Worm (Caenorhabditis elegans) whole organism, L4 larva: ENCODE results near the gene sod-4.
A peak's percentile ranks its signal among the peaks of the same experiment; 100 is the strongest.

Experiments used
- F10B5.3 ChIP-seq: sonication (generic microtip); optimal IDR thresholded peaks from 2 replicates; lab custom pipeline; 2016; ENCODE audit warnings: mild to moderate bottlenecking, missing genetic modification characterization, missing compliant biosample characterization
- F49E8.2 ChIP-seq: sonication (generic microtip); optimal IDR thresholded peaks from 2 replicates; lab custom pipeline; 2016; ENCODE audit warnings: missing compliant biosample characterization, mild to moderate bottlenecking, missing genetic modification characterization, borderline replicate concordance
- R02D3.7 ChIP-seq: fragments of 150-350 bp; sonication (generic microtip); optimal IDR thresholded peaks from 3 replicates; lab custom pipeline; 2014; ENCODE audit warnings: missing biosample characterization, missing genetic modification characterization
- Y5F2A.4 ChIP-seq: fragments of 200-800 bp; sonication (Bioruptor generic); optimal IDR thresholded peaks from 2 replicates; lab custom pipeline; 2018; ENCODE audit warnings: mild to moderate bottlenecking, missing genetic modification characterization, missing compliant biosample characterization
- aha-1 ChIP-seq: fragments of 150-350 bp; peaks from one replicate; lab custom pipeline; 2014; ENCODE audit warnings: missing biosample characterization, missing genetic modification characterization
- arid-1 ChIP-seq: fragments of 200-800 bp; sonication (Bioruptor generic); conservative IDR thresholded peaks from 2 replicates; pipeline ENCODE4 v1.3.6; 2022; ENCODE audit warnings: missing genetic modification reagents, missing genetic modification characterization, missing compliant biosample characterization
- attf-4 ChIP-seq: sonication (generic microtip); optimal IDR thresholded peaks from 3 replicates; lab custom pipeline; 2017; ENCODE audit warnings: missing biosample characterization, missing genetic modification characterization
- daf-16 ChIP-seq, 3 experiments: sonication (generic microtip); optimal IDR thresholded peaks; 2 replicates each; lab custom pipeline; 2016 to 2017; ENCODE audit warnings: missing genetic modification characterization in 3 of 3, missing genetic modification reagents in 3 of 3, mild to moderate bottlenecking in 2 of 3, missing compliant biosample characterization in 2 of 3, missing biosample characterization in 1 of 3, moderate library complexity in 1 of 3
- dmd-6 ChIP-seq: fragments of 200-800 bp; sonication (Bioruptor generic); IDR thresholded peaks from 2 replicates; pipeline ENCODE4 v1.3.6; 2022; ENCODE audit warnings: missing genetic modification reagents, missing genetic modification characterization, missing compliant biosample characterization
- duxl-1 ChIP-seq: sonication (generic microtip); optimal IDR thresholded peaks from 2 replicates; lab custom pipeline; 2016; ENCODE audit warnings: mild to moderate bottlenecking, missing genetic modification characterization, moderate library complexity, missing compliant biosample characterization; ENCODE audit not compliant: poor library complexity
- dve-1 ChIP-seq: sonication (generic microtip); optimal IDR thresholded peaks from 2 replicates; lab custom pipeline; 2017; ENCODE audit warnings: antibody characterized with exemption, mild to moderate bottlenecking, missing genetic modification characterization, missing compliant biosample characterization; ENCODE audit not compliant: insufficient read depth
- egl-27 ChIP-seq: sonication (generic microtip); optimal IDR thresholded peaks from 3 replicates; lab custom pipeline; 2017; ENCODE audit warnings: missing biosample characterization, missing genetic modification reagents, missing genetic modification characterization
- hlh-11 ChIP-seq: fragments of 200-800 bp; sonication (Bioruptor generic); optimal IDR thresholded peaks from 2 replicates; lab custom pipeline; 2018; ENCODE audit warnings: mild to moderate bottlenecking, missing genetic modification characterization, missing compliant biosample characterization
- lin-13 ChIP-seq: fragments of 150-350 bp; optimal IDR thresholded peaks from 2 replicates; lab custom pipeline; 2014; ENCODE audit warnings: missing biosample characterization, missing genetic modification reagents, missing genetic modification characterization
- lin-38 ChIP-seq: fragments of 200-800 bp; sonication (Bioruptor generic); IDR thresholded peaks from 2 replicates; pipeline ENCODE4 v1.3.6; 2022; ENCODE audit warnings: missing genetic modification reagents, missing genetic modification characterization, missing compliant biosample characterization
- madf-9 ChIP-seq: fragments of 200-800 bp; sonication (Bioruptor generic); conservative IDR thresholded peaks from 2 replicates; pipeline ENCODE4 v1.3.6; 2022; ENCODE audit warnings: missing genetic modification reagents, missing genetic modification characterization, missing compliant biosample characterization
- mdl-1 ChIP-seq, 2 experiments: fragments of 150-350 bp in 1 of 2; sonication (generic microtip) in 1 of 2; optimal IDR thresholded peaks; 2 replicates each; lab custom pipeline; 2014 to 2017; ENCODE audit warnings: missing biosample characterization in 2 of 2, missing genetic modification characterization in 2 of 2
- mep-1 ChIP-seq: fragments of 150-350 bp; sonication (generic microtip); optimal IDR thresholded peaks from 3 replicates; lab custom pipeline; 2014; ENCODE audit warnings: missing biosample characterization, missing genetic modification characterization
- mes-2 ChIP-seq: sonication (generic microtip); optimal IDR thresholded peaks from 2 replicates; lab custom pipeline; 2016; ENCODE audit warnings: missing genotype, mild to moderate bottlenecking, missing genetic modification characterization, missing compliant biosample characterization; ENCODE audit not compliant: poor library complexity, severe bottlenecking
- mxl-2 ChIP-seq: fragments of 200-800 bp; sonication (Bioruptor generic); conservative IDR thresholded peaks from 2 replicates; pipeline ENCODE4 v1.3.6; 2022; ENCODE audit warnings: missing genetic modification reagents, missing genetic modification characterization, missing compliant biosample characterization
- nhr-111 ChIP-seq: fragments of 200-800 bp; sonication (Bioruptor generic); optimal IDR thresholded peaks from 2 replicates; lab custom pipeline; 2018; ENCODE audit warnings: mild to moderate bottlenecking, missing genetic modification characterization, missing compliant biosample characterization
- nhr-237 ChIP-seq: sonication (generic microtip); optimal IDR thresholded peaks from 2 replicates; lab custom pipeline; 2017; ENCODE audit warnings: missing biosample characterization, missing genetic modification characterization
- nhr-28 ChIP-seq: fragments of 150-350 bp; optimal IDR thresholded peaks from 2 replicates; lab custom pipeline; 2014; ENCODE audit warnings: missing biosample characterization, missing genetic modification characterization
- nhr-48 ChIP-seq: sonication (generic microtip); optimal IDR thresholded peaks from 2 replicates; lab custom pipeline; 2016; ENCODE audit warnings: mild to moderate bottlenecking, missing genetic modification characterization, missing compliant biosample characterization
- nhr-77 ChIP-seq: fragments of 150-350 bp; optimal IDR thresholded peaks from 2 replicates; lab custom pipeline; 2014; ENCODE audit warnings: missing biosample characterization, missing genetic modification characterization
- pqm-1 ChIP-seq: sonication (generic microtip); optimal IDR thresholded peaks from 2 replicates; lab custom pipeline; 2017; ENCODE audit warnings: missing biosample characterization, missing genetic modification characterization
- snpc-1.2 ChIP-seq: fragments of 200-800 bp; sonication (Bioruptor generic); IDR thresholded peaks from 2 replicates; pipeline ENCODE4 v1.3.6; 2022; ENCODE audit warnings: missing genetic modification reagents, missing genetic modification characterization, missing compliant biosample characterization
- unc-39 ChIP-seq: sonication (generic microtip); optimal IDR thresholded peaks from 2 replicates; lab custom pipeline; 2017; ENCODE audit warnings: missing biosample characterization, missing genetic modification characterization
- unc-62 ChIP-seq, 3 experiments: fragments of 150-350 bp in 1 of 3; sonication (generic microtip); optimal IDR thresholded peaks in 2 of 3; peaks in 1 of 3; 1 replicate in 1 of 3; 2 replicates in 2 of 3; lab custom pipeline; 2014 to 2017; ENCODE audit warnings: missing biosample characterization in 3 of 3, missing genetic modification characterization in 3 of 3, missing genetic modification reagents in 3 of 3, missing genotype in 1 of 3
- zag-1 ChIP-seq: fragments of 150-350 bp; optimal IDR thresholded peaks from 2 replicates; lab custom pipeline; 2014; ENCODE audit warnings: missing biosample characterization, missing genetic modification characterization
- ztf-7 ChIP-seq: fragments of 150-350 bp; optimal IDR thresholded peaks from 2 replicates; lab custom pipeline; 2014; ENCODE audit warnings: missing biosample characterization, missing genetic modification characterization

Gene sod-4

DNA sequence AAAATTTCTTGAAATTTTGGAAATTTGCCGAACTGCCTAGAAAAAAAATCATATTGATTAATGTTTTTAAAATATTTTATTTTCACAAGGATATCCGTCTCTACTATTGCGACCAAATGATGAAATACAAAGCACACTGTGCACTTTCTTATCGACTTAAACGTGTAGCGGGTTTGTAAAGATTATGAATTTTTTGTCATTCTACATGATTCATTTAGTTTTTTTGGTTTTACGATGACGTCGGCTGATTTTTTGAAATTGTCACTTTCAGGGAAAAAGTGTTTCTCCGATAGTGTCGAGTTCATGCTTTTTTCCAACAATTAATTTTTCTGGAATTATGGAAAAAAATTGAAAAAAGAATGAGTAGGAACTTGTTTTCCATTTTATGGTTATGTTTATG is 23.6 kb downstream of the sod-4 start:
- TF ChIP-seq unc-39 = no peak
- no peak for TF ChIP-seq F10B5.3 (tag; lab: Kevin White, UChicago)
- no peak for TF ChIP-seq duxl-1 (tag; lab: Kevin White, UChicago)
- no peak for TF ChIP-seq aha-1 (tag; lab: Kevin White, UChicago)
- TF ChIP-seq dmd-6 (GFP tag; lab: Robert Waterston, UW) = peak; percentile 40; the same call in 1 of the 2 replicates
- peak; percentile 7 for TF ChIP-seq dve-1 (tag; lab: Kevin White, UChicago)
- TF ChIP-seq mxl-2 (GFP tag; lab: Robert Waterston, UW) = no peak
- TF ChIP-seq ztf-7 = no peak
- no peak for TF ChIP-seq R02D3.7 (tag; lab: Kevin White, UChicago)
- no peak for TF ChIP-seq nhr-237

DNA sequence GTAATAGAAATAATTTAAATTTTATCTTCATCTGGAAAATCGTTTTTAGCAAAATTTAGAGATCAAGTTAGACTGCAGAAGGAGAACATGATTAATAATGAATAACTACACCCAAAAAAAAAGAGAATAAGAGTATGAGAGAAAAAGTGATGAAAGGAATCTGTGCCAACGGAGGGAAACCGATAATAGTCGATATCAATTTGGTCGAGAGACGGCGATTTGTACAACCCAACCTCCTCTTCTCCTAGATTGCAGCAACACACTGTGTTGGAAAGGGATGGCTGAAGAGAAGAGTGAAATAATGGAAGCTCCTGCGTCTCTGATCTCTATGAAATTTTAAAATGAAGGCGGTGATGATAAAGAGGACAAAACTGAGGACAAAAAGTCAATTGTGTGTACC is 25.7 kb downstream of the sod-4 start:
- TF ChIP-seq nhr-48 (tag; lab: Kevin White, UChicago) (peak; percentile 40), dmd-6 (GFP tag; lab: Robert Waterston, UW) (peak; percentile 77), nhr-28 (tag; lab: Kevin White, UChicago) (peak; percentile 74), mdl-1 (tag; optimal IDR thresholded peaks at IDR 0.05; lab: Kevin White, UChicago) (no peak), Y5F2A.4 (GFP tag; lab: Kevin White, UChicago) (no peak), duxl-1 (tag; lab: Kevin White, UChicago) (peak; percentile 10), dve-1 (tag; lab: Kevin White, UChicago) (peak; percentile 26), mep-1 (tag; lab: Kevin White, UChicago) (peak; percentile 37), nhr-111 (GFP tag; lab: Kevin White, UChicago) (no peak), hlh-11 (peak; percentile 71), unc-62 (GFP tag; optimal IDR thresholded peaks at IDR 0.05 in 1 of 2; lab: Kevin White, UChicago) (peak in 1 of 2 experiments; percentile 19), unc-62 (tag; optimal IDR thresholded peaks at IDR 0.05; lab: Kevin White, UChicago) (no peak), pqm-1 (tag; lab: Kevin White, UChicago) (peak; percentile 89), nhr-77 (tag; lab: Kevin White, UChicago) (peak; percentile 35), zag-1 (tag; lab: Kevin White, UChicago) (no peak), F49E8.2 (tag; lab: Kevin White, UChicago) (no peak), daf-16 (GFP tag; optimal IDR thresholded peaks at IDR 0.05; lab: Kevin White, UChicago) (no peak), daf-16 (tag; optimal IDR thresholded peaks at IDR 0.05; lab: Kevin White, UChicago) (peak; percentile 2), lin-13 (GFP tag; lab: Kevin White, UChicago) (no peak), mes-2 (tag; lab: Kevin White, UChicago) (peak; percentile 36), snpc-1.2 (GFP tag; lab: Robert Waterston, UW) (no peak), egl-27 (tag; lab: Kevin White, UChicago) (no peak)

DNA sequence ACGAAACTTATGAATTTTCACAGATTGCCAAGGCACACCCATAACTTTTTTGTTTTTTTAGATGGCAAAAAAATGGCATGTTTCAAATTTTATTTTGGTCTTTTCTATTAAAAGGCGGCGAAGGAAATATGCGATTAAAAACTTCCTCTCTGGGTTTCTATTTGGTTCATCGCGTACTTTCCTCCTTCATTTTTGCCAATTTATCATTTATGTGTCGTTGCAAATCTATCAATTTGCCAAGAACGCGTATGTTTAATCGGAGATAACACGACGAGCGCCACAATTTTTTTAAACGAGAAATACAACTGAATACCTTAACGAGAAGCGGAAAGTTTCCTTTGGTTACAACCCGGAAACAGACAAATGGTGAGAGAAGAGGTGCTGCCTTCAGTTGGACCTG is 27.7 kb downstream of the sod-4 start:
- TF ChIP-seq madf-9 (no peak), pqm-1 (tag; lab: Kevin White, UChicago) (peak; percentile 64), daf-16 (GFP tag; optimal IDR thresholded peaks at IDR 0.05; lab: Kevin White, UChicago) (no peak), daf-16 (tag; optimal IDR thresholded peaks at IDR 0.05; lab: Kevin White, UChicago) (peak; percentile 29), dmd-6 (GFP tag; lab: Robert Waterston, UW) (peak; percentile 19; the same call in 1 of the 2 replicates), nhr-48 (tag; lab: Kevin White, UChicago) (no peak)

DNA sequence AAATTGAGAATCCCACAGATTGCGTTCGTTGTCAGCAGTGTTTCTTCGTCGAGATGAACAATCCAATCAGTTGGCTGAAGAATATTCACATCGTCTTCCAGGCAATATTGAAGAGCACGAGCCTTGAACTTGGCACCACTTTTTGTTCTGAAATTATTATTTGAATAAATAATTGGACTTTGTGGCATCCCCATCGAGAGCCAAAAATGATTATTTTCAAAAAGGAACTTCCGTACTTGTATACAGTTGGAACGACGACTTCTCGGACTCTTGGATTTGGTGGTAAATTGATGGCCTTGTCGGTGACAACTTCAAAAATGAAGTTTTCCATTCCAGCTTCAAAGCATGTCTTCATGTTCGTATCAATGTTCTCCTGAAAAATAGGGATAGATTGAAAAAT is 28.2 kb downstream of the sod-4 start:
- TF ChIP-seq arid-1 (no peak), aha-1 (tag; lab: Kevin White, UChicago) (peak; percentile 92), lin-13 (GFP tag; lab: Kevin White, UChicago) (no peak)

DNA sequence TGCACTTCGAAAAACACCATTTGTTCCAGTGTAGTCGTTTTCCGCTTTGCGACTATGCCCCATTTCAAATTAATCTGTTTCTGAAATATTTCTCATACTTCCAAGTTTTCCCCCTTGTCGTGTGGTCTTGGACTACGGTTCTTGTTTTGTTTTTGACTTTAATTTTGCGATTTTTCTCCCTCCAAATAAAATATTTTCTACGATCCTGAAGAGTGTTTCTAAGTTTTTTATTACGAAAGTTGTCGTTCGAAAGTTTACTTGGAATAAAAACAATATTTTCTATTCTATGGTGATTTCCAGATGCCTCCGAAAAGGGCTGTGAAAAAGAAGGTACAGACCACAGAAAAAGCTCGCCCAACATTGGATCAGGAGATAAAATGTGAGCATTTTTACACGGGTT is 32.3 kb downstream of the sod-4 start, which contains the start of gene tag-342:
TSS of gene tag-342 (plus strand) at position 301 of the 400 bp plus-strand sequence.
- TF ChIP-seq attf-4 (tag; lab: Kevin White, UChicago) (no peak), lin-38 (peak; percentile 45; the same call in 1 of the 2 replicates)
